Worm (Caenorhabditis elegans) whole organism, dauer: ENCODE results near the gene F44E5.15.
"Not testable (repeated sequence)": the region's sequence is repeated elsewhere in the genome, so short reads cannot be mapped to it uniquely, and the experiment has no call there.

ENCODE experiments used
- unc-62 ChIP-seq: sonication (generic microtip); optimal IDR thresholded peaks from 2 replicates; lab custom pipeline; 2017; ENCODE audit warnings: missing biosample characterization, missing genetic modification reagents, missing genetic modification characterization

F44E5.15 gene

DNA sequence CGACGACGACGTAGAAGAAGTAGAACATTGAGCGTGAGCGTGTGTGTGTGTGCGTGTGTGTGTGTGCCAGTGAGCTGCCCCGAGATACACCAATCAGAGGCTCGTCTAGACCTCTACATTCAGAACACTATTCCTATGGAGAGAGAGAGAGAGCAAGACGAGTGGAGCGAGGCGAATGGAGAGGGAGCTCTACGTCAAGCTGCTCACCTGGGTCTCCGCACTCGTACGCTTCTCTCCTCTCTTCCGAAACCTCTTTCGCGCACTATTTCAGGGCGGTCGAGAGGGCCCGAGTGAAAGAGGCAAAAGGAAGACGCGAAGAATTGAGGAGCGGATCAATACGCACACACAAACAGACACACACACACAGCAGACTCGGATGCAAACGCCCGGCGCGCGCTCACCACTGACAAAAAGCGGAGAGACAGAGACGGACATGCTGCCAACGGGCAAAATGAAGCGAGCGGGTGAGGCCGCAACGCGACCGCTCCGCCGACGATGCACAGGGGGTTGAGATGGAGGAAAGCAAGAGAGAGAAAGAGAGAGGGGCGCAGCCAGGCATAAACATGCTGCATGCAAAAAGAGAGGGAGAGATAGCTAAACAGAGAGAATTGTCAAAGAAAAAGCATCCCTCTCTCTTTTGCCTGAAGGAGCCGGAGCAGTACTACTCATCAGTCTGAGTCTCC lies 22.8 kb upstream of the F44E5.15 start:
- no peak for TF ChIP-seq unc-62 (GFP tag; lab: Kevin White, UChicago)

DNA sequence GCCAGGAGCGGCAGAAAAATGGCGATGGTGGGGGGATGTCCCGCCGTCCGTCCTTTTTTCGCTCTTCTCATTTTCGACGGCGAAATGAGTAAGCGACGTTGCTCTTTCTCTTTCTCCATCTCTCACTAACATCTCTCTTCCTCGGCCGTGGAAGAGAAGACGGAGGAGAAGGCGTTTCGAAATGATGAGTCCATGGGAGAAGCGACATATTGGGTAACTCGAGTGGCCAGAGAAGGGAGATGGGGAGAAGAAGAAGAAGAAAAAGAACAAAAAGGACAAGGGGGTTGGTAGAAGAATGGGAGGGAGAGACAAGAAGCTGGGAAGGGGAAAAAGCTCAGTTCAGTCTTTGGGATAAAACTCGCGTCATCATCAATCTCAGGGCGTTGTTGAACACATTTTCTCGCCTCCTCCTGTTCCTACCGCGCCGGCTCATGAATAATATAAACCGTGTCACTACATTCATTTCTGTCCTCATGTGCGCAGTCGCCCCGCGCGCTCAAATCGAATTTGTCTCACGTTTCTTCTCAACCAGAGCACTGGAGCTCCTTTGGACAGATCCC lies 20.8 kb upstream of the F44E5.15 start:
- no peak for TF ChIP-seq unc-62 (GFP tag; lab: Kevin White, UChicago)

DNA sequence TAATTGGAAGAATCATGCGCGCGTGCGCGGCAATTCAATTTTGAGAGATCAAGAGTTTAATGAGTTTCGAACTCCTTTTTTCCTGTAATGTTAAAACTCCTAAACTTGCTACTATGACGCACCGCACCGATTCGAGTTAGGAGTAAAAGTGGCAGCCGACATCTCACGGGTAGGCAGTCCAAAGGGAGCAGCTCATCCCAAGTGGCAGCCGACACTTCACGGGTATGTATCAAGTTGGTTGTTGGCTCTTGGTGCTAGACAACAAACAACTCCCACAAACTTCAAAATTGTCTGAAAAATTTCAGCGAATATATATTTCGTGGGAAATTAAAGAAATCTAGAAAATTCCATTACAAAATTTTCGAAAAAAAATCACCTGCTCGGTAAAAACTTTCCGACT lies 19.3 kb upstream of the F44E5.15 start:
- TF ChIP-seq unc-62 (GFP tag; lab: Kevin White, UChicago): no peak

DNA sequence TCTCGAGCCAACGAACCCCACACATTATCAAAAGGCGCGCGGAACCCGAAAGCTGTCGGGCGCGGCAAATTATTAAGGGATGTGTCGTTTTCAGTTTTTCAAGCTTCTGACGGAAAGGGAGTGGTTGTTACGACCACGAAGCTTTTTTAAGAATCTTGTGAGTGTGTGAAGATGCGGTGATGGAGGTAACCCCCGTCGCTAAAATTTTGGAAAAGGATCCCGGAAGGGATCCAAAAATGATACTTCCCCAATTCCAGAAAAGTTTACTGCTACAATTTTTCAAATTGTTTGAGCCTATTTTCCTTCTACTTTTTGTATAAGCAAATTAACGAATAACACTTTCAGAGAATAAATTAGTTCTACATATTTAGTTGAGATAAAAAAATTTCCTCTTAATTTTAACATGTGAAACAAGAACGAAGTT lies 15.8 kb upstream of the F44E5.15 start:
- TF ChIP-seq unc-62 (GFP tag; lab: Kevin White, UChicago): no peak

ce11 chrII:11759277-11759676 lies 13.2 kb upstream of the F44E5.15 start, which contains the start of the genes F44E5.4 and F44E5.5:
Gene F44E5.4 (minus strand): TSS chrII:11759311.
Gene F44E5.5 (plus strand): TSS chrII:11759662.
- not testable (repeated sequence) for TF ChIP-seq unc-62 (GFP tag; lab: Kevin White, UChicago)

ce11 chrII:11761806-11762512 lies 10.5 kb upstream of the F44E5.15 start:
- no peak for TF ChIP-seq unc-62 (GFP tag; lab: Kevin White, UChicago)

ce11 chrII:11765506-11766152 lies 6.8 kb upstream of the F44E5.15 start:
- no peak for TF ChIP-seq unc-62 (GFP tag; lab: Kevin White, UChicago)

DNA sequence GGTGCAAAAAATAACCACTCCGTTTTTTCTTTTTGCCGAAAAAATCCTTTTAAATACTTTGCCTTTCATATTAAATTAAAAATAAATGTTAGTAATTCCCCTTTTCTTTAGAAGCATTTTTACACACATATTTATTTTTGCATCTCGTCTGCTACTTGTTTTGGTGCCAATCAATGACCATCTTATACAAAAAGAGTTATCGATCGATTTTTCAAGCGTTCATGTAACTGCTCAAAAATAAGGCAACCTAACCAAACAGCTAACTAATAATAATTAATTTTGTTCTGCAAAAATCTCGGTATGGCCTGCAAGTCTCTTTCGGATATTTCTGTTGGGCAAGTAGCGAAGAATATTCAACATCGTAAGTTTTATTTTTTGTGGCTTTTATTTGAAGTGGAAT lies 6.0 kb upstream of the F44E5.15 start, which contains the start of gene F44E5.2:
F44E5.2 (plus strand) TSS at position 301 of the 400 bp plus-strand sequence.
- no peak for TF ChIP-seq unc-62 (GFP tag; lab: Kevin White, UChicago)

DNA sequence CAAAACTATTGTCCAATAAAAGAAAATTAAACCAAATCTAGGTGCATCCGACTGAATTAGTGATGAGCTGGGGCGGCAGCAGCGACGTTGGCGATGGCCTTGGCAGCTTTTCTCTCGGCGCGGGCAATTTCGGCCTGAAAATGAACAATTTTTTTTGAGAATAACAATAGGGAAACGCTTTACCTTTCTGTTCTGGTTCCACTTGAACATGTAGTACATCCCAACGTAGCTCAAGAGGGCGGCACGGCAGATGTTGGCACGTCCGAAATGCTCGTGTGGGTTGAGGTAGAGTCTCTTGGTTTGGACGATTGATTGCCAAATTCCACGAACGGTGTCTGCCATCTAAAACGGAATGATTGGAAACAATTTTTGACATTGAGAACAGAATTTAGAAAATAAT lies 1.8 kb downstream of the F44E5.15 start, which contains the start of gene F44E5.1:
F44E5.1 (minus strand) TSS at position 342 of the 400 bp plus-strand sequence.
- TF ChIP-seq unc-62 (GFP tag; lab: Kevin White, UChicago): no peak

- no peak for TF ChIP-seq unc-62 (GFP tag; lab: Kevin White, UChicago)
Observed at ce11 chrII:11777893-11778480, 5.5 kb downstream of the F44E5.15 start, which contains the start of the genes patr-1 and dna-2. Gene patr-1 (minus strand): TSS chrII:11777943. Gene dna-2 (plus strand): TSS chrII:11778430.

- TF ChIP-seq unc-62 (GFP tag; lab: Kevin White, UChicago): no peak
Observed at ce11 chrII:11782493-11782892, 10.0 kb downstream of the F44E5.15 start, which contains the start of gene F43G6.16. Gene F43G6.16 (minus strand): TSS chrII:11782633.

ce11 chrII:11788025-11788424 lies 15.6 kb downstream of the F44E5.15 start:
- no peak for TF ChIP-seq unc-62 (GFP tag; lab: Kevin White, UChicago)

DNA sequence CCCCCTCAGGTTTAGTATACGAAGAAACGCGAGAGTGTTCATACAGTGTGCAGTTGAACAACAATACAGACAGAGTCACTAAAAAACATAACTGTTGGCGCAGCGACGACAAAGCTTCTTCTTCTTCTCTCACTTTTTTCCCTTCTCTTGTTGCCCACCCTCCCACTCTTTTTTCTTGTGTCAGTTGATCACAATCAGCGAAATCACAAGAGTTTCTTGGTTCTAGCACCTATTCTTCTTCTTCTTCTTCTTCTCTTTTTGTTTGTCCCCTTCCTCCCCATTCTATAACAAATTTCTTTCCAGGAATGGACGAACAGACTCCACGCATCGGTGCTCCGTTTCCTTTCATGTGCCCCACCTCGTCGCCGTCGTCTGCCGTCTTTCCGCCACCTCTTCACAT lies 18.0 kb downstream of the F44E5.15 start, which contains the start of gene F43G6.4:
F43G6.4 (plus strand) TSS at position 301 of the 400 bp plus-strand sequence.
- TF ChIP-seq unc-62 (GFP tag; lab: Kevin White, UChicago): no peak

DNA sequence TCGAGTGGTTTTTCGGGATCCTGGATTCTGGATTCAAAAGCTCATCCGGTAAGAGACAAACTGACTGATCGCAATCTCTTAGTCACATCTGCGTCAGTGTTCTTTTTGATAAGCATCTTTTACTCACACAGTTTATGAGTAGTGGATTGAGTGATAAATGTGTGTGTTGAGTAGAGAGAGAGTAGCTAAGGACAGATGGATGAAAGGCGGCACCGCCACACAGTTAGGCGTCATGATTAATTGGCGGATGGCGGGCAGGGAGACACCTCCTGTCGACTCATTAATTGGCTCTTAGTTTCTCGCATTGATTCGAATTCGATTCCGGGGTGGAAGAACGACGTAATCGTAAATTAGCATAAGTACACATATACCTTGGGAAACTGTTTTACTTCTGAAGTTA lies 21.9 kb downstream of the F44E5.15 start:
- no peak for TF ChIP-seq unc-62 (GFP tag; lab: Kevin White, UChicago)

DNA sequence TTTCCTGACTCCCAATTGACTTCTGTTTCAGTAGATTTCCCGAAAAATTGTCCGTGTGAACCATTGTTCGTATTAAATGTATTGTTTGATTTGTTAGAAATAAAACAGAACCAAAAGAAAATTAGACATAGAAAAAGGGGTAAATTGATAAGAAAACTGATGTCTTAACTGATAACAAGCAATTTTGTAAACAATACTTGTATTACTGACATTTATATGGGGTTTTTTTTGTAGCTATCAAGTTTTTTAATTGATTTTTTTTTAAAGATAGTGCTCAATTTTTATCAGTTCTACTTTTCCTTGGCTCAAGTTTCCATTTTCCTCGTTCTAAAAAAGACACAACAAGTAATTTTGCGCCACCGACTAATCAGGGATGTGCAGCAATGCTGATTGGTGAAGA lies 24.7 kb downstream of the F44E5.15 start:
- TF ChIP-seq unc-62 (GFP tag; lab: Kevin White, UChicago): no peak
